Fruit fly (Drosophila melanogaster): ENCODE measurements around the gene Osi5.

dm6 chr3R:6226156-6226555 lies 1.2 kb upstream of the Osi5 start:
- TF ChIP-seq fd96Ca (GFP tag; IDR thresholded peaks at IDR 0.05) = no peak
- TF ChIP-seq rn (GFP tag; IDR thresholded peaks at IDR 0.05) = no peak
- no peak for TF ChIP-seq CG13204 (GFP tag; optimal IDR thresholded peaks at IDR 0.05)
- TF ChIP-seq CG17806 (tag; optimal IDR thresholded peaks at IDR 0.05) = no peak
- no peak for TF ChIP-seq EcR (GFP tag; optimal IDR thresholded peaks at IDR 0.05)
